Worm (Caenorhabditis elegans): ENCODE data around the gene pcyt-2.2.

ce11 chrX:7900180-7900579 lies 16.1 kb downstream of the pcyt-2.2 start:
- TF ChIP-seq gei-8 (GFP tag; optimal IDR thresholded peaks at IDR 0.05) = no peak
- no peak for TF ChIP-seq ceh-82 (tag; optimal IDR thresholded peaks at IDR 0.05)

Measured in whole organism, L4 larva.